Worm (Caenorhabditis elegans) whole organism, mixed stage, embryonic: ENCODE data around the gene F44B9.9.

Source experiments
- bed-3 ChIP-seq: fragments of 200-800 bp; sonication (Bioruptor generic); optimal IDR thresholded peaks from 3 replicates; lab custom pipeline; 2018; ENCODE audit warnings: mild to moderate bottlenecking, missing genetic modification characterization, moderate library complexity, missing compliant biosample characterization
- ceh-43 ChIP-seq: fragments of 200-800 bp; sonication (Bioruptor generic); optimal IDR thresholded peaks from 2 replicates; lab custom pipeline; 2018; ENCODE audit warnings: mild to moderate bottlenecking, missing genetic modification characterization, moderate library complexity, missing compliant biosample characterization
- ces-1 ChIP-seq: fragments of 150-350 bp; optimal IDR thresholded peaks from 2 replicates; lab custom pipeline; 2014; ENCODE audit warnings: missing biosample characterization, missing genetic modification reagents, missing genetic modification characterization
- drap-1 ChIP-seq: fragments of 200-800 bp; sonication (Bioruptor generic); optimal IDR thresholded peaks from 3 replicates; lab custom pipeline; 2018; ENCODE audit warnings: mild to moderate bottlenecking, missing genetic modification characterization, missing compliant biosample characterization
- hlh-1 ChIP-seq: fragments of 150-350 bp; optimal IDR thresholded peaks from 2 replicates; lab custom pipeline; 2014; ENCODE audit warnings: missing biosample characterization, missing genetic modification reagents, missing genetic modification characterization
- lin-32 ChIP-seq: fragments of 200-800 bp; sonication (Bioruptor generic); optimal IDR thresholded peaks from 2 replicates; lab custom pipeline; 2018; ENCODE audit warnings: mild to moderate bottlenecking, missing genetic modification characterization, missing compliant biosample characterization
- mab-5 ChIP-seq: fragments of 150-350 bp; optimal IDR thresholded peaks from 2 replicates; lab custom pipeline; 2014; ENCODE audit warnings: missing biosample characterization, missing genetic modification characterization
- nhr-12 ChIP-seq: fragments of 150-350 bp; optimal IDR thresholded peaks from 2 replicates; lab custom pipeline; 2014; ENCODE audit warnings: missing biosample characterization, missing genetic modification characterization
- nhr-2 ChIP-seq: fragments of 150-350 bp; optimal IDR thresholded peaks from 2 replicates; lab custom pipeline; 2014; ENCODE audit warnings: missing biosample characterization, missing genetic modification characterization
- nhr-28 ChIP-seq: fragments of 150-350 bp; optimal IDR thresholded peaks from 2 replicates; lab custom pipeline; 2014; ENCODE audit warnings: missing biosample characterization, missing genetic modification characterization
- sem-2 ChIP-seq: fragments of 200-800 bp; sonication (Bioruptor generic); optimal IDR thresholded peaks from 2 replicates; lab custom pipeline; 2018; ENCODE audit warnings: mild to moderate bottlenecking, missing genetic modification characterization, missing compliant biosample characterization
- snpc-4 ChIP-seq: fragments of 150-350 bp; optimal IDR thresholded peaks from 2 replicates; lab custom pipeline; 2014; ENCODE audit warnings: missing biosample characterization, missing genetic modification characterization
- zip-8 ChIP-seq: fragments of 150-350 bp; optimal IDR thresholded peaks from 2 replicates; lab custom pipeline; 2014; ENCODE audit warnings: missing biosample characterization, missing genetic modification characterization

F44B9.9 gene

DNA sequence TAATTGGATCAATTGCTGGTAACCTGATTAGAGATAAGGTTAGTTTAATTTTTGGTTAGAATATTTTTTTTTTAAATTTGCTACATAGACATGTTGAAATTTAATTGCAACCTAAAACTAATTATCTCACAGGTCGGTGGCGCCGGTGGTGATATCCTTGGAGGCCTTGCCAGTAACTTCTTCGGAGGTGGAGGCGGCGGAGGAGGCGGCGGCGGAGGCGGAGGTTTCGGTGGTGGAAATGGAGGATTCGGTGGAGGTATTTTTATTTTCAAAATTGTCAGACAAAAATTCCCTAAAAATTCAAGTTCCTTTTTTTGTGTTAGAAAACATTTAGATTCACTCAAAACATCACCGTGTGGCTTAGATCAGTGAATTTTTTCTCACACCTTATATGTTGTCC lies 49.6 kb downstream of the F44B9.9 start:
- TF ChIP-seq nhr-2 (tag; lab: Kevin White, UChicago): no peak
- TF ChIP-seq nhr-12 (tag; lab: Kevin White, UChicago): no peak
- no peak for TF ChIP-seq ceh-43 (GFP tag; lab: Kevin White, UChicago)
- TF ChIP-seq ces-1 (GFP tag; lab: Kevin White, UChicago): no peak
- no peak for TF ChIP-seq drap-1
- TF ChIP-seq bed-3: no peak
- TF ChIP-seq snpc-4 (tag; lab: Kevin White, UChicago): no peak
- no peak for TF ChIP-seq mab-5 (tag; lab: Kevin White, UChicago)
- TF ChIP-seq zip-8: no peak
- no peak for TF ChIP-seq sem-2 (GFP tag; lab: Kevin White, UChicago)
- TF ChIP-seq hlh-1: no peak
- TF ChIP-seq nhr-28 (tag; lab: Kevin White, UChicago): no peak
- TF ChIP-seq lin-32 (GFP tag; lab: Kevin White, UChicago): no peak
